Worm (Caenorhabditis elegans): Measurements from ENCODE around the gene C05D11.1.

The C05D11.1 gene

ce11 chrIII:6420995-6421404, 15.4 kb upstream of the C05D11.1 start:
- TF ChIP-seq madf-2 (tag; optimal IDR thresholded peaks at IDR 0.05) (no peak), ceh-31 (tag; optimal IDR thresholded peaks at IDR 0.05) (peak; percentile 65), elt-2 (tag; optimal IDR thresholded peaks at IDR 0.05) (peak; percentile 39), pros-1 (tag; optimal IDR thresholded peaks at IDR 0.05) (peak; percentile 54), K09A11.1 (tag; optimal IDR thresholded peaks at IDR 0.05; ENCODE audit: insufficient read depth) (no peak), ref-2 (tag; optimal IDR thresholded peaks at IDR 0.05) (peak; percentile 17), fax-1 (tag; optimal IDR thresholded peaks at IDR 0.05) (no peak), unc-55 (GFP tag; optimal IDR thresholded peaks at IDR 0.05) (peak; percentile 88), ets-4 (tag; optimal IDR thresholded peaks at IDR 0.05) (peak; percentile 47), fkh-10 (GFP tag; optimal IDR thresholded peaks at IDR 0.05) (no peak), zip-5 (tag; optimal IDR thresholded peaks at IDR 0.05) (no peak), ceh-34 (tag; optimal IDR thresholded peaks at IDR 0.05) (peak; percentile 27), hlh-30 (tag; optimal IDR thresholded peaks at IDR 0.05; ENCODE audit: insufficient read depth) (peak; percentile 96), ceh-14 (tag; optimal IDR thresholded peaks at IDR 0.05) (peak; percentile 9), ceh-18 (tag; optimal IDR thresholded peaks at IDR 0.05) (peak; percentile 46), tbx-2 (tag; optimal IDR thresholded peaks at IDR 0.05) (peak; percentile 57), nfya-1 (tag; optimal IDR thresholded peaks at IDR 0.05) (peak; percentile 62), pag-3 (tag; optimal IDR thresholded peaks at IDR 0.05; ENCODE audit: borderline replicate concordance) (no peak), pat-9 (tag; optimal IDR thresholded peaks at IDR 0.05) (no peak), rnt-1 (tag; optimal IDR thresholded peaks at IDR 0.05) (peak; percentile 53), ama-1 (optimal IDR thresholded peaks at IDR 0.05) (no peak)

- TF ChIP-seq hlh-30 (tag; optimal IDR thresholded peaks at IDR 0.05; ENCODE audit: insufficient read depth) (no peak), ceh-2 (tag; optimal IDR thresholded peaks at IDR 0.05) (no peak), unc-55 (GFP tag; optimal IDR thresholded peaks at IDR 0.05) (no peak)
These were observed 14.9 kb upstream of the C05D11.1 start for ce11 chrIII:6421473-6421872.

ce11 chrIII:6421973-6422511, 14.4 kb upstream of the C05D11.1 start:
- TF ChIP-seq elt-2 (tag; optimal IDR thresholded peaks at IDR 0.05): peak; percentile 49
- TF ChIP-seq dve-1 (tag; optimal IDR thresholded peaks at IDR 0.05): no peak

ce11 chrIII:6422721-6423120, 13.7 kb upstream of the C05D11.1 start:
- no peak for TF ChIP-seq pax-1 (tag; optimal IDR thresholded peaks at IDR 0.05)
- no peak for TF ChIP-seq pha-2 (tag; optimal IDR thresholded peaks at IDR 0.05)
- no peak for TF ChIP-seq ref-2 (tag; optimal IDR thresholded peaks at IDR 0.05)
- no peak for TF ChIP-seq gmeb-2 (tag; optimal IDR thresholded peaks at IDR 0.05)
- TF ChIP-seq ceh-30 (tag; optimal IDR thresholded peaks at IDR 0.05): no peak
- TF ChIP-seq T23F11.4 (GFP tag; optimal IDR thresholded peaks at IDR 0.05): no peak
- no peak for TF ChIP-seq ceh-9 (tag; optimal IDR thresholded peaks at IDR 0.05)
- TF ChIP-seq dmd-4 (tag; optimal IDR thresholded peaks at IDR 0.05; ENCODE audit: borderline replicate concordance): no peak
- TF ChIP-seq hlh-30 (tag; optimal IDR thresholded peaks at IDR 0.05; ENCODE audit: insufficient read depth): no peak
- no peak for TF ChIP-seq pha-4 (tag; optimal IDR thresholded peaks at IDR 0.05)

- TF ChIP-seq ceh-30 (tag; optimal IDR thresholded peaks at IDR 0.05) (no peak), pag-3 (tag; optimal IDR thresholded peaks at IDR 0.05; ENCODE audit: borderline replicate concordance) (no peak), ceh-2 (tag; optimal IDR thresholded peaks at IDR 0.05) (no peak), sox-4 (tag; optimal IDR thresholded peaks at IDR 0.05) (no peak), ceh-9 (tag; optimal IDR thresholded peaks at IDR 0.05) (no peak), hlh-30 (tag; optimal IDR thresholded peaks at IDR 0.05; ENCODE audit: insufficient read depth) (no peak), unc-86 (tag; optimal IDR thresholded peaks at IDR 0.05) (no peak), hlh-15 (tag; optimal IDR thresholded peaks at IDR 0.05) (no peak), nhr-11 (tag; optimal IDR thresholded peaks at IDR 0.05) (no peak), gmeb-2 (tag; optimal IDR thresholded peaks at IDR 0.05) (no peak)
These were observed 9.2 kb upstream of the C05D11.1 start, which contains the start of gene C05D11.8 for ce11 chrIII:6427205-6427604. TSS of gene C05D11.8 (minus strand) at chrIII:6427305.
